Fruit fly (Drosophila melanogaster) whole organism, embryonic: ENCODE results near the gene SdicB.

Experiments
- CG10147 ChIP-seq: fragments of 200-800 bp; sonication (Bioruptor generic); optimal IDR thresholded peaks from 2 replicates; lab custom pipeline; 2019; ENCODE audit warnings: missing biosample characterization, mild to moderate bottlenecking, missing genetic modification characterization, moderate library complexity
- CG10543 ChIP-seq: fragments of 200-800 bp; sonication (Bioruptor generic); optimal IDR thresholded peaks from 3 replicates; lab custom pipeline; 2017; ENCODE audit warnings: missing biosample characterization, mild to moderate bottlenecking, missing genetic modification characterization, moderate library complexity
- CG11398 ChIP-seq: fragments of 200-800 bp; sonication (Bioruptor generic); optimal IDR thresholded peaks from 2 replicates; lab custom pipeline; 2016; ENCODE audit warnings: missing biosample characterization, missing genetic modification characterization
- CG12942 ChIP-seq: fragments of 200-800 bp; sonication (Bioruptor generic); optimal IDR thresholded peaks from 3 replicates; lab custom pipeline; 2016; ENCODE audit warnings: missing biosample characterization, missing genetic modification characterization
- CG14860 ChIP-seq: fragments of 200-800 bp; sonication (Bioruptor generic); IDR thresholded peaks from 3 replicates; pipeline ENCODE4 v1.3.6; 2022; ENCODE audit warnings: missing biosample characterization, missing genetic modification characterization; ENCODE audit not compliant: partially characterized antibody
- CG17802 ChIP-seq: fragments of 200-800 bp; sonication (Bioruptor generic); optimal IDR thresholded peaks from 2 replicates; lab custom pipeline; 2018; ENCODE audit warnings: missing biosample characterization, mild to moderate bottlenecking, missing genetic modification characterization, moderate library complexity
- CG2202 ChIP-seq: fragments of 200-800 bp; sonication (Bioruptor generic); optimal IDR thresholded peaks from 2 replicates; lab custom pipeline; 2018; ENCODE audit warnings: missing biosample characterization, mild to moderate bottlenecking, missing genetic modification characterization
- CG2889 ChIP-seq: fragments of 200-800 bp; sonication (Bioruptor generic); IDR thresholded peaks from 3 replicates; pipeline ENCODE4 v1.3.6; 2022; ENCODE audit warnings: missing biosample characterization, missing genetic modification characterization
- CG32772 ChIP-seq: fragments of 200-800 bp; sonication (Bioruptor generic); IDR thresholded peaks from 2 replicates; pipeline ENCODE4 v1.3.6; 2022; ENCODE audit warnings: missing biosample characterization, missing genetic modification characterization
- CG3847 ChIP-seq: fragments of 200-800 bp; sonication (Bioruptor generic); IDR thresholded peaks from 2 replicates; pipeline ENCODE4 v1.3.6; 2022; ENCODE audit warnings: missing biosample characterization, missing genetic modification characterization
- CG4424 ChIP-seq: fragments of 200-800 bp; sonication (Bioruptor generic); optimal IDR thresholded peaks from 3 replicates; lab custom pipeline; 2016; ENCODE audit warnings: missing biosample characterization, missing genetic modification characterization
- CG6175 ChIP-seq: fragments of 200-800 bp; sonication (Bioruptor generic); IDR thresholded peaks from 3 replicates; pipeline ENCODE4 v1.3.6; 2022; ENCODE audit warnings: missing biosample characterization, missing genetic modification characterization
- CG6272 ChIP-seq: fragments of 200-800 bp; sonication (Bioruptor generic); IDR thresholded peaks from 2 replicates; pipeline ENCODE4 v1.3.6; 2022; ENCODE audit warnings: missing biosample characterization, missing genetic modification characterization
- CG6854 ChIP-seq: fragments of 200-800 bp; sonication (Bioruptor generic); optimal IDR thresholded peaks from 3 replicates; lab custom pipeline; 2017; ENCODE audit warnings: missing biosample characterization, mild to moderate bottlenecking, missing genetic modification characterization
- CG7372 ChIP-seq: fragments of 200-800 bp; sonication (Bioruptor generic); IDR thresholded peaks from 2 replicates; pipeline ENCODE4 v1.3.6; 2022; ENCODE audit warnings: missing biosample characterization, missing genetic modification characterization
- CG7786 ChIP-seq: fragments of 200-800 bp; sonication (Bioruptor generic); optimal IDR thresholded peaks from 2 replicates; lab custom pipeline; 2016; ENCODE audit warnings: missing biosample characterization, missing genetic modification characterization
- CHES-1-like ChIP-seq: fragments of 200-800 bp; sonication (Bioruptor generic); optimal IDR thresholded peaks from 2 replicates; lab custom pipeline; 2016; ENCODE audit warnings: missing biosample characterization, missing genetic modification characterization
- D19B ChIP-seq: fragments of 200-800 bp; sonication (Bioruptor generic); optimal IDR thresholded peaks from 2 replicates; lab custom pipeline; 2017; ENCODE audit warnings: missing biosample characterization, mild to moderate bottlenecking, missing genetic modification characterization
- Dbx ChIP-seq: fragments of 200-800 bp; sonication (Bioruptor generic); IDR thresholded peaks from 3 replicates; pipeline ENCODE4 v1.3.6; 2022; ENCODE audit warnings: missing biosample characterization, missing genetic modification characterization
- HHEX ChIP-seq: fragments of 200-800 bp; sonication (Bioruptor generic); optimal IDR thresholded peaks from 3 replicates; lab custom pipeline; 2017; ENCODE audit warnings: missing biosample characterization, mild to moderate bottlenecking, missing genetic modification characterization, missing genetic modification reagents
- Hr78 ChIP-seq, 2 experiments: fragments of 200-800 bp in 1 of 2; fragments of >200 bp in 1 of 2; sonication (Bioruptor generic) in 1 of 2; optimal IDR thresholded peaks; 2 replicates each; lab custom pipeline; 2017 to 2019; ENCODE audit warnings: missing biosample characterization in 2 of 2, missing genetic modification characterization in 2 of 2, mild to moderate bottlenecking in 1 of 2, moderate library complexity in 1 of 2
- Lpt ChIP-seq: fragments of >200 bp; optimal IDR thresholded peaks from 2 replicates; lab custom pipeline; 2018; ENCODE audit warnings: missing biosample characterization, missing genetic modification characterization
- MBD-R2 ChIP-seq: fragments of 200-800 bp; sonication (Bioruptor generic); IDR thresholded peaks from 2 replicates; pipeline ENCODE4 v1.3.6; 2022; ENCODE audit warnings: missing biosample characterization, missing genetic modification characterization
- NC2α ChIP-seq: fragments of 200-800 bp; sonication (Bioruptor generic); optimal IDR thresholded peaks from 2 replicates; lab custom pipeline; 2016; ENCODE audit warnings: missing biosample characterization, missing genetic modification characterization
- Oaz ChIP-seq: fragments of 200-800 bp; sonication (Bioruptor generic); IDR thresholded peaks from 2 replicates; pipeline ENCODE4 v1.3.6; 2022; ENCODE audit warnings: missing biosample characterization, missing genetic modification characterization
- Ssrp ChIP-seq: fragments of 200-800 bp; sonication (Bioruptor generic); optimal IDR thresholded peaks from 2 replicates; lab custom pipeline; 2018; ENCODE audit warnings: missing biosample characterization, mild to moderate bottlenecking, missing genetic modification characterization, moderate library complexity
- abd-A ChIP-seq: fragments of 200-800 bp; sonication (Bioruptor generic); optimal IDR thresholded peaks from 3 replicates; lab custom pipeline; 2019; ENCODE audit warnings: missing biosample characterization, mild to moderate bottlenecking, missing genetic modification characterization, moderate library complexity
- az2 ChIP-seq: fragments of 200-800 bp; sonication (Bioruptor generic); optimal IDR thresholded peaks from 3 replicates; lab custom pipeline; 2016; ENCODE audit warnings: missing biosample characterization, missing genetic modification characterization
- caup ChIP-seq: fragments of 200-800 bp; sonication (Bioruptor generic); optimal IDR thresholded peaks from 3 replicates; lab custom pipeline; 2017; ENCODE audit warnings: missing biosample characterization, mild to moderate bottlenecking, missing genetic modification characterization, moderate library complexity; ENCODE audit not compliant: severe bottlenecking
- chinmo ChIP-seq: fragments of 200-800 bp; sonication (Bioruptor generic); IDR thresholded peaks from 4 replicates; pipeline ENCODE4 v1.3.6; 2022; ENCODE audit warnings: missing biosample characterization, missing genetic modification characterization; ENCODE audit not compliant: partially characterized antibody
- dan ChIP-seq: fragments of 200-800 bp; sonication (Bioruptor generic); IDR thresholded peaks from 2 replicates; pipeline ENCODE4 v1.3.6; 2022; ENCODE audit warnings: missing biosample characterization, missing genetic modification characterization
- dpn ChIP-seq, 2 experiments: fragments of 200-800 bp; sonication (Bioruptor generic); optimal IDR thresholded peaks; 3 replicates each; lab custom pipeline; 2016; ENCODE audit warnings: missing biosample characterization in 2 of 2, missing genetic modification characterization in 2 of 2
- ems ChIP-seq: fragments of 200-800 bp; sonication (Bioruptor generic); optimal IDR thresholded peaks from 3 replicates; lab custom pipeline; 2016; ENCODE audit warnings: missing biosample characterization, missing genetic modification characterization
- gt ChIP-seq: fragments of 200-800 bp; sonication (Bioruptor generic); IDR thresholded peaks from 2 replicates; pipeline ENCODE4 v1.3.6; 2022; ENCODE audit warnings: missing biosample characterization, missing genetic modification characterization
- h ChIP-seq: fragments of >200 bp; optimal IDR thresholded peaks from 2 replicates; lab custom pipeline; 2017
- jumu ChIP-seq: fragments of 200-800 bp; sonication (Bioruptor generic); optimal IDR thresholded peaks from 3 replicates; lab custom pipeline; 2016; ENCODE audit warnings: missing biosample characterization, missing genetic modification characterization
- kay ChIP-seq: fragments of 200-800 bp; sonication (Bioruptor generic); optimal IDR thresholded peaks from 2 replicates; lab custom pipeline; 2016; ENCODE audit warnings: missing biosample characterization, missing genetic modification characterization
- lab ChIP-seq: fragments of 200-800 bp; sonication (Bioruptor generic); optimal IDR thresholded peaks from 3 replicates; lab custom pipeline; 2017; ENCODE audit warnings: missing biosample characterization, missing genetic modification characterization, mild to moderate bottlenecking, moderate library complexity, missing genetic modification reagents
- luna ChIP-seq: fragments of 200-800 bp; sonication (Bioruptor generic); optimal IDR thresholded peaks from 2 replicates; lab custom pipeline; 2016; ENCODE audit warnings: missing biosample characterization, missing genetic modification characterization
- nerfin-1 ChIP-seq: fragments of 200-800 bp; sonication (Bioruptor generic); optimal IDR thresholded peaks from 3 replicates; lab custom pipeline; 2019; ENCODE audit warnings: missing biosample characterization, mild to moderate bottlenecking, missing genetic modification characterization, moderate library complexity
- oc ChIP-seq: fragments of 200-800 bp; sonication (Bioruptor generic); optimal IDR thresholded peaks from 2 replicates; lab custom pipeline; 2018; ENCODE audit warnings: missing biosample characterization, mild to moderate bottlenecking, missing genetic modification characterization, moderate library complexity
- odd ChIP-seq: fragments of 200-800 bp; sonication (Bioruptor generic); optimal IDR thresholded peaks from 2 replicates; lab custom pipeline; 2017; ENCODE audit warnings: missing biosample characterization, mild to moderate bottlenecking, missing genetic modification characterization
- otp ChIP-seq: fragments of 200-800 bp; sonication (Bioruptor generic); IDR thresholded peaks from 3 replicates; pipeline ENCODE4, ENCODE4 v1.3.6; 2022; ENCODE audit warnings: missing biosample characterization, missing genetic modification characterization
- pb ChIP-seq: fragments of 200-800 bp; sonication (Bioruptor generic); optimal IDR thresholded peaks from 3 replicates; lab custom pipeline; 2016; ENCODE audit warnings: missing biosample characterization, missing genetic modification characterization
- peb ChIP-seq: fragments of 200-800 bp; sonication (Bioruptor generic); IDR thresholded peaks from 2 replicates; pipeline ENCODE4 v1.3.6; 2022; ENCODE audit warnings: missing biosample characterization, missing genetic modification characterization
- pnt ChIP-seq: fragments of 200-800 bp; sonication (Bioruptor generic); optimal IDR thresholded peaks from 3 replicates; lab custom pipeline; 2016; ENCODE audit warnings: missing biosample characterization, missing genetic modification characterization
- salm ChIP-seq: fragments of 200-800 bp; sonication (Bioruptor generic); optimal IDR thresholded peaks from 2 replicates; lab custom pipeline; 2018; ENCODE audit warnings: missing biosample characterization, mild to moderate bottlenecking, missing genetic modification characterization
- sisA ChIP-seq: fragments of 200-800 bp; sonication (Bioruptor generic); IDR thresholded peaks from 2 replicates; pipeline ENCODE4 v1.3.6; 2022; ENCODE audit warnings: missing biosample characterization, missing genetic modification characterization
- sr ChIP-seq: fragments of 200-800 bp; sonication (Bioruptor generic); IDR thresholded peaks from 3 replicates; pipeline ENCODE4 v1.3.6; 2022; ENCODE audit warnings: missing biosample characterization, missing genetic modification characterization
- stc ChIP-seq: fragments of 200-800 bp; sonication (Bioruptor generic); IDR thresholded peaks from 2 replicates; pipeline ENCODE4 v1.3.6; 2022; ENCODE audit warnings: missing biosample characterization, missing genetic modification characterization
- tap ChIP-seq: fragments of 200-800 bp; optimal IDR thresholded peaks from 3 replicates; lab custom pipeline; 2019; ENCODE audit warnings: missing biosample characterization, mild to moderate bottlenecking, missing genetic modification characterization, moderate library complexity
- zen ChIP-seq: fragments of 200-800 bp; sonication (Bioruptor generic); optimal IDR thresholded peaks from 3 replicates; lab custom pipeline; 2018; ENCODE audit warnings: missing biosample characterization, mild to moderate bottlenecking, missing genetic modification characterization, moderate library complexity

The SdicB gene

dm6 chrX:20159679-20160140 lies 49.7 kb downstream of the SdicB start, which contains the start of gene Rab35 (continued):
- no peak for TF ChIP-seq caup (GFP tag; lab: Kevin White, UChicago)
- peak; percentile 64 for TF ChIP-seq CG3847 (GFP tag; lab: Robert Waterston, UW)
- TF ChIP-seq pb (GFP tag; lab: Kevin White, UChicago): no peak
- TF ChIP-seq tap (tag; lab: Kevin White, UChicago): no peak
- TF ChIP-seq HHEX (GFP tag; lab: Kevin White, UChicago): no peak
- TF ChIP-seq odd (GFP tag; lab: Kevin White, UChicago): no peak
- TF ChIP-seq lab (GFP tag; lab: Kevin White, UChicago): peak; percentile 25
- TF ChIP-seq CG17802 (tag; lab: Kevin White, UChicago): no peak
- TF ChIP-seq CG7372 (GFP tag; lab: Robert Waterston, UW): no peak
- TF ChIP-seq dan (GFP tag; lab: Robert Waterston, UW): no peak
- TF ChIP-seq zen (tag; lab: Kevin White, UChicago): peak; percentile 33
- TF ChIP-seq gt (GFP tag; lab: Robert Waterston, UW): no peak
- no peak for TF ChIP-seq nerfin-1
- no peak for TF ChIP-seq abd-A (tag; lab: Kevin White, UChicago)
- TF ChIP-seq Hr78 (GFP tag; optimal IDR thresholded peaks at IDR 0.05; lab: Kevin White, UChicago): no peak
- no peak for TF ChIP-seq CG2202 (tag; lab: Kevin White, UChicago)
- TF ChIP-seq Ssrp (tag; lab: Kevin White, UChicago): no peak
- no peak for TF ChIP-seq CG32772 (GFP tag; lab: Robert Waterston, UW)
- no peak for TF ChIP-seq dpn (GFP tag; optimal IDR thresholded peaks at IDR 0.05; lab: Kevin White, UChicago)
- no peak for TF ChIP-seq sisA (GFP tag; lab: Robert Waterston, UW)
- no peak for TF ChIP-seq h (lab: Kevin White, UChicago)
- no peak for TF ChIP-seq CG2889
- no peak for TF ChIP-seq NC2α (GFP tag; lab: Kevin White, UChicago)
- no peak for TF ChIP-seq stc (GFP tag; lab: Robert Waterston, UW)
- TF ChIP-seq otp (GFP tag; lab: Robert Waterston, UW): no peak
- no peak for TF ChIP-seq jumu (GFP tag; lab: Kevin White, UChicago)
- no peak for TF ChIP-seq CG6175 (GFP tag; lab: Robert Waterston, UW)
- TF ChIP-seq kay (GFP tag; lab: Kevin White, UChicago): no peak
- TF ChIP-seq salm (tag; lab: Kevin White, UChicago): no peak
- no peak for TF ChIP-seq Oaz
- no peak for TF ChIP-seq sr (GFP tag; lab: Robert Waterston, UW)
- no peak for TF ChIP-seq CG6854 (GFP tag; lab: Kevin White, UChicago)
- no peak for TF ChIP-seq CG7786 (GFP tag; lab: Kevin White, UChicago)
- no peak for TF ChIP-seq luna (GFP tag; lab: Kevin White, UChicago)
- TF ChIP-seq oc: no peak
- TF ChIP-seq chinmo (GFP tag; lab: Robert Waterston, UW): peak; percentile 72; the same call in 1 of the 4 replicates
- no peak for TF ChIP-seq CG4424 (GFP tag; lab: Kevin White, UChicago)
- TF ChIP-seq Lpt (GFP tag; lab: Kevin White, UChicago): no peak
- peak; percentile 5 for TF ChIP-seq az2 (GFP tag; lab: Kevin White, UChicago)
- TF ChIP-seq CG11398 (GFP tag; lab: Kevin White, UChicago): no peak
- TF ChIP-seq Dbx: peak; percentile 41; the same call in 1 of the 3 replicates
- TF ChIP-seq CG10543: no peak
- no peak for TF ChIP-seq pnt (GFP tag; lab: Kevin White, UChicago)
- TF ChIP-seq MBD-R2 (GFP tag; lab: Robert Waterston, UW): no peak
- TF ChIP-seq CG10147 (GFP tag; lab: Kevin White, UChicago): peak; percentile 24
- no peak for TF ChIP-seq peb
- TF ChIP-seq CHES-1-like (GFP tag; lab: Kevin White, UChicago): no peak
- TF ChIP-seq CG14860 (GFP tag; lab: Robert Waterston, UW): peak; percentile 93
- TF ChIP-seq CG6272 (GFP tag; lab: Robert Waterston, UW): no peak
- TF ChIP-seq D19B: no peak
- no peak for TF ChIP-seq CG12942 (GFP tag; lab: Kevin White, UChicago)
- peak; percentile 6 for TF ChIP-seq ems (GFP tag; lab: Kevin White, UChicago)
